Worm (Caenorhabditis elegans) whole organism, early embryonic: ENCODE results near the gene Y47D3A.1.

ENCODE experiments used
- B0310.2 ChIP-seq: sonication (generic microtip); optimal IDR thresholded peaks from 2 replicates; lab custom pipeline; 2016; ENCODE audit warnings: mild to moderate bottlenecking, missing genetic modification characterization, missing compliant biosample characterization
- F13C5.2 ChIP-seq: sonication (generic microtip); optimal IDR thresholded peaks from 2 replicates; lab custom pipeline; 2017; ENCODE audit warnings: mild to moderate bottlenecking, missing genetic modification characterization, inconsistent platforms, missing compliant biosample characterization
- aly-1 ChIP-seq: sonication (generic microtip); optimal IDR thresholded peaks from 2 replicates; lab custom pipeline; 2016; ENCODE audit warnings: missing genetic modification characterization, missing compliant biosample characterization
- ama-1 ChIP-seq: fragments of 150-350 bp; optimal IDR thresholded peaks from 2 replicates; lab custom pipeline; 2014
- ceh-13 ChIP-seq: fragments of 200-800 bp; sonication (Bioruptor generic); optimal IDR thresholded peaks from 2 replicates; lab custom pipeline; 2018; ENCODE audit warnings: mild to moderate bottlenecking, missing genetic modification characterization, missing compliant biosample characterization
- ceh-36 ChIP-seq: sonication (generic microtip); optimal IDR thresholded peaks from 2 replicates; lab custom pipeline; 2016; ENCODE audit warnings: missing genetic modification characterization, inconsistent platforms, missing compliant biosample characterization
- ets-7 ChIP-seq: sonication (generic microtip); optimal IDR thresholded peaks from 2 replicates; lab custom pipeline; 2016; ENCODE audit warnings: missing genotype, missing genetic modification characterization, missing compliant biosample characterization
- flt-1 ChIP-seq: fragments of 200-800 bp; sonication (Bioruptor generic); IDR thresholded peaks from 2 replicates; pipeline ENCODE4 v1.3.6; 2022; ENCODE audit warnings: missing genetic modification characterization, missing compliant biosample characterization
- hmbx-1 ChIP-seq: sonication (generic microtip); optimal IDR thresholded peaks from 2 replicates; lab custom pipeline; 2016; ENCODE audit warnings: mild to moderate bottlenecking, missing genetic modification characterization, missing compliant biosample characterization
- hmg-4 ChIP-seq: fragments of 200-800 bp; sonication (Bioruptor generic); optimal IDR thresholded peaks from 2 replicates; lab custom pipeline; 2018; ENCODE audit warnings: mild to moderate bottlenecking, missing genetic modification characterization, missing compliant biosample characterization
- hnd-1 ChIP-seq: sonication (generic microtip); optimal IDR thresholded peaks from 2 replicates; lab custom pipeline; 2016; ENCODE audit warnings: missing genetic modification characterization, missing compliant biosample characterization
- pes-1 ChIP-seq: fragments of 200-800 bp; sonication (Bioruptor generic); IDR thresholded peaks from 2 replicates; pipeline ENCODE4 v1.3.6; 2022; ENCODE audit warnings: missing genetic modification reagents, missing genetic modification characterization, missing compliant biosample characterization
- scrt-1 ChIP-seq: fragments of 200-800 bp; sonication (Bioruptor generic); IDR thresholded peaks from 2 replicates; pipeline ENCODE4 v1.3.6; 2022; ENCODE audit warnings: missing genetic modification characterization, missing compliant biosample characterization
- sea-1 ChIP-seq: fragments of 200-800 bp; sonication (Bioruptor generic); conservative IDR thresholded peaks from 2 replicates; pipeline ENCODE4 v1.3.6; 2022; ENCODE audit warnings: missing genetic modification characterization, missing compliant biosample characterization
- tbx-11 ChIP-seq: fragments of 200-800 bp; sonication (Bioruptor generic); IDR thresholded peaks from 2 replicates; pipeline ENCODE4 v1.3.6; 2022; ENCODE audit warnings: missing genetic modification characterization, missing compliant biosample characterization
- tbx-37 ChIP-seq: fragments of 200-800 bp; sonication (Bioruptor generic); conservative IDR thresholded peaks from 2 replicates; pipeline ENCODE4 v1.3.6; 2022; ENCODE audit warnings: missing genetic modification reagents, missing genetic modification characterization, missing compliant biosample characterization
- tra-4 ChIP-seq: sonication (generic microtip); optimal IDR thresholded peaks from 2 replicates; lab custom pipeline; 2017; ENCODE audit warnings: missing genetic modification characterization, missing compliant biosample characterization

Gene Y47D3A.1

ce11 chrIII:11129363-11129762 is 12.3 kb downstream of the Y47D3A.1 start:
- TF ChIP-seq hnd-1 (tag; lab: Kevin White, UChicago) (no peak), F13C5.2 (tag; lab: Kevin White, UChicago) (no peak), hmbx-1 (tag; lab: Kevin White, UChicago) (no peak), pes-1 (no peak), ets-7 (no peak), aly-1 (tag; lab: Kevin White, UChicago) (no peak), ama-1 (lab: Kevin White, UChicago) (no peak), sea-1 (GFP tag; lab: Robert Waterston, UW) (no peak), flt-1 (GFP tag; lab: Robert Waterston, UW) (no peak), tbx-11 (GFP tag; lab: Robert Waterston, UW) (no peak), ceh-13 (GFP tag; lab: Kevin White, UChicago) (no peak), tra-4 (tag; lab: Kevin White, UChicago) (no peak), ceh-36 (tag; lab: Kevin White, UChicago) (no peak), B0310.2 (tag; lab: Kevin White, UChicago) (no peak), hmg-4 (GFP tag; lab: Kevin White, UChicago) (no peak), tbx-37 (GFP tag; lab: Robert Waterston, UW) (no peak), scrt-1 (GFP tag; lab: Robert Waterston, UW) (no peak)

- TF ChIP-seq flt-1 (GFP tag; lab: Robert Waterston, UW): no peak
- TF ChIP-seq B0310.2 (tag; lab: Kevin White, UChicago): no peak
- TF ChIP-seq ets-7: no peak
These were observed 14.1 kb downstream of the Y47D3A.1 start, which contains the start of gene Y48A6C.8 for ce11 chrIII:11127528-11127927. Y48A6C.8 (minus strand) TSS chrIII:11127628.

- peak; percentile 62; the same call in 1 of the 2 replicates for TF ChIP-seq pes-1
- no peak for TF ChIP-seq F13C5.2 (tag; lab: Kevin White, UChicago)
- TF ChIP-seq ama-1 (lab: Kevin White, UChicago): peak; percentile 38
- TF ChIP-seq sea-1 (GFP tag; lab: Robert Waterston, UW): no peak
- TF ChIP-seq scrt-1 (GFP tag; lab: Robert Waterston, UW): 0 out of 2 replicates have a peak, but pooled peaks have one; percentile 8
These were observed 17.8 kb downstream of the Y47D3A.1 start for ce11 chrIII:11123844-11124243.

ce11 chrIII:11119176-11119853 is 22.3 kb downstream of the Y47D3A.1 start, which contains the start of the genes sup-35 and Y48A6C.4:
sup-35 (minus strand) TSS chrIII:11119226.
Y48A6C.4 (plus strand) TSS chrIII:11119803.
- TF ChIP-seq hmg-4 (GFP tag; lab: Kevin White, UChicago) (no peak), ceh-13 (GFP tag; lab: Kevin White, UChicago) (peak; percentile 40), tbx-11 (GFP tag; lab: Robert Waterston, UW) (no peak), ets-7 (peak; percentile 63), flt-1 (GFP tag; lab: Robert Waterston, UW) (no peak), ama-1 (lab: Kevin White, UChicago) (no peak), scrt-1 (GFP tag; lab: Robert Waterston, UW) (no peak), ceh-36 (tag; lab: Kevin White, UChicago) (no peak), hmbx-1 (tag; lab: Kevin White, UChicago) (no peak), aly-1 (tag; lab: Kevin White, UChicago) (no peak), tbx-37 (GFP tag; lab: Robert Waterston, UW) (0 out of 2 replicates have a peak, but pooled peaks have one; percentile 4), B0310.2 (tag; lab: Kevin White, UChicago) (peak; percentile 62), tra-4 (tag; lab: Kevin White, UChicago) (no peak), pes-1 (peak; percentile 60), hnd-1 (tag; lab: Kevin White, UChicago) (peak; percentile 24), F13C5.2 (tag; lab: Kevin White, UChicago) (peak; percentile 77)

ce11 chrIII:11115956-11116355 is 25.7 kb downstream of the Y47D3A.1 start:
- no peak for TF ChIP-seq hmg-4 (GFP tag; lab: Kevin White, UChicago)
- TF ChIP-seq tra-4 (tag; lab: Kevin White, UChicago): no peak
- TF ChIP-seq flt-1 (GFP tag; lab: Robert Waterston, UW): no peak
- no peak for TF ChIP-seq tbx-37 (GFP tag; lab: Robert Waterston, UW)
- TF ChIP-seq scrt-1 (GFP tag; lab: Robert Waterston, UW): no peak
- TF ChIP-seq hnd-1 (tag; lab: Kevin White, UChicago): no peak
- TF ChIP-seq sea-1 (GFP tag; lab: Robert Waterston, UW): no peak
- TF ChIP-seq B0310.2 (tag; lab: Kevin White, UChicago): no peak
- no peak for TF ChIP-seq hmbx-1 (tag; lab: Kevin White, UChicago)
- no peak for TF ChIP-seq ets-7
- TF ChIP-seq tbx-11 (GFP tag; lab: Robert Waterston, UW): no peak

- TF ChIP-seq hmbx-1 (tag; lab: Kevin White, UChicago) (no peak), B0310.2 (tag; lab: Kevin White, UChicago) (no peak), hmg-4 (GFP tag; lab: Kevin White, UChicago) (no peak), scrt-1 (GFP tag; lab: Robert Waterston, UW) (no peak), ceh-36 (tag; lab: Kevin White, UChicago) (no peak), tbx-11 (GFP tag; lab: Robert Waterston, UW) (no peak), tbx-37 (GFP tag; lab: Robert Waterston, UW) (no peak), ama-1 (lab: Kevin White, UChicago) (no peak), F13C5.2 (tag; lab: Kevin White, UChicago) (no peak), pes-1 (no peak)
These were observed 27.8 kb downstream of the Y47D3A.1 start for ce11 chrIII:11113845-11114244.

ce11 chrIII:11112718-11113117 is 28.9 kb downstream of the Y47D3A.1 start:
- no peak for TF ChIP-seq tbx-37 (GFP tag; lab: Robert Waterston, UW)
- no peak for TF ChIP-seq flt-1 (GFP tag; lab: Robert Waterston, UW)
- no peak for TF ChIP-seq tra-4 (tag; lab: Kevin White, UChicago)
- TF ChIP-seq tbx-11 (GFP tag; lab: Robert Waterston, UW): no peak
- TF ChIP-seq pes-1: peak; percentile 50; the same call in 1 of the 2 replicates
- TF ChIP-seq ceh-36 (tag; lab: Kevin White, UChicago): no peak
- TF ChIP-seq hmg-4 (GFP tag; lab: Kevin White, UChicago): no peak
- peak; percentile 55; the same call in 1 of the 2 replicates for TF ChIP-seq scrt-1 (GFP tag; lab: Robert Waterston, UW)
- TF ChIP-seq B0310.2 (tag; lab: Kevin White, UChicago): no peak
- TF ChIP-seq hmbx-1 (tag; lab: Kevin White, UChicago): no peak
- no peak for TF ChIP-seq ets-7
